Fruit fly (Drosophila melanogaster): Measurements from ENCODE around the gene cv.

The cv gene

DNA sequence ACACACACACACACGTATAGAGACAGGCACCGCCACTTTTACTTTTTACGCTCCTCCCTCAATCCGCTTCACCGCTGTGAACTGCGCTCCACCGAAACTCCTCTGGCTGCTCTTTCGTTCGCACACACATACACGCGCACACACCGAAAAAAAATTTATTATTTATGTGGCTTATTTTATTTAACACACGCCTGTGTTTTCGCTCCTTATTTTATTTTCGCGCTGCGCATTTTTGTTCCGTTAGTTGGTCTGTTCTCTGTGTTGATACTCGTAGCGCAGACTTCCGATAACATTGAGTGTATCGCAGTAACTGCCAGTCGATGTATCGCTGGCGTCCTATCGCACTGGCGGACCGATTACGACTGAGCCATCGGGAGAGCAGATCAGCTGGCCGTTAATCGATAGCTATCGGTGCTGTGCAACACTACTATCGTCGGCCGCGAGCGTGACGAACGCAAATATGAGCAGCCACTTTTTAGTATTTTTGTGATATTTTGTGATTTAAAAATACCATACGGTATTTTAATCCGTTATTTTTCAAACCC is 47.9 kb downstream of the cv start, which contains the start of gene Snx27 (continued):
- TF ChIP-seq pnt (GFP tag; optimal IDR thresholded peaks at IDR 0.05) (no peak), pzg (GFP tag; optimal IDR thresholded peaks at IDR 0.05) (peak; percentile 99), CG12744 (GFP tag; optimal IDR thresholded peaks at IDR 0.05) (peak; percentile 9), Atf-2 (GFP tag; optimal IDR thresholded peaks at IDR 0.05) (peak; percentile 10), CG4854 (GFP tag; optimal IDR thresholded peaks at IDR 0.05) (no peak), Mrtf (GFP tag; IDR thresholded peaks at IDR 0.05) (no peak), cg (GFP tag; optimal IDR thresholded peaks at IDR 0.05) (peak; percentile 70), Oaz (GFP tag; IDR thresholded peaks at IDR 0.05) (no peak), Hr3 (GFP tag; optimal IDR thresholded peaks at IDR 0.05) (peak; percentile 48), Bgb (GFP tag; IDR thresholded peaks at IDR 0.05; ENCODE audit: partially characterized antibody) (peak; percentile 100), C15 (GFP tag; IDR thresholded peaks at IDR 0.05) (no peak), gro (GFP tag; optimal IDR thresholded peaks at IDR 0.05) (peak; percentile 83), stwl (tag; optimal IDR thresholded peaks at IDR 0.05) (peak; percentile 71), CG9437 (GFP tag; optimal IDR thresholded peaks at IDR 0.05) (no peak), eyg (GFP tag; optimal IDR thresholded peaks at IDR 0.05) (peak; percentile 30), CG7556 (GFP tag; optimal IDR thresholded peaks at IDR 0.05) (peak; percentile 9), sim (GFP tag; IDR thresholded peaks at IDR 0.05) (no peak), otp (GFP tag; IDR thresholded peaks at IDR 0.05) (peak; percentile 9; the same call in 1 of the 3 replicates), Blimp-1 (GFP tag; optimal IDR thresholded peaks at IDR 0.05) (peak; percentile 93), CG8290 (GFP tag; optimal IDR thresholded peaks at IDR 0.05) (peak; percentile 38), CG8290 (tag; optimal IDR thresholded peaks at IDR 0.05) (peak in 1 of 2 experiments; percentile 87), Drgx (GFP tag; IDR thresholded peaks at IDR 0.05) (no peak), CG13287 (GFP tag; IDR thresholded peaks at IDR 0.05; ENCODE audit: partially characterized antibody) (peak; percentile 100), Optix (GFP tag; IDR thresholded peaks at IDR 0.05) (no peak), CG2116 (GFP tag; optimal IDR thresholded peaks at IDR 0.05) (peak; percentile 93), al (GFP tag; IDR thresholded peaks at IDR 0.05) (no peak), Hr78 (GFP tag; optimal IDR thresholded peaks at IDR 0.05) (no peak), cad (GFP tag; optimal IDR thresholded peaks at IDR 0.05) (no peak), HLH3B (GFP tag; IDR thresholded peaks at IDR 0.05) (peak; percentile 34; the same call in 1 of the 2 replicates), Adf1 (GFP tag; IDR thresholded peaks at IDR 0.05) (0 out of 2 replicates have a peak, but pooled peaks have one; percentile 5), CG17385 (GFP tag; optimal IDR thresholded peaks at IDR 0.05) (peak; percentile 17), dpn (GFP tag; optimal IDR thresholded peaks at IDR 0.05) (peak; percentile 32 to 68), sima (GFP tag; optimal IDR thresholded peaks at IDR 0.05) (no peak), ERR (GFP tag; optimal IDR thresholded peaks at IDR 0.05) (peak; percentile 53), CG32767 (GFP tag; IDR thresholded peaks at IDR 0.05) (no peak), CG6854 (GFP tag; optimal IDR thresholded peaks at IDR 0.05) (peak; percentile 46), CG4360 (GFP tag; IDR thresholded peaks at IDR 0.05) (no peak), gt (GFP tag; IDR thresholded peaks at IDR 0.05) (no peak), CG30403 (GFP tag; optimal IDR thresholded peaks at IDR 0.05) (peak; percentile 53), CG5953 (GFP tag; IDR thresholded peaks at IDR 0.05) (no peak), ci (GFP tag; IDR thresholded peaks at IDR 0.05) (peak; percentile 70), CG10462 (GFP tag; optimal IDR thresholded peaks at IDR 0.05) (no peak), Kr (GFP tag; optimal IDR thresholded peaks at IDR 0.05) (no peak), CG8765 (GFP tag; IDR thresholded peaks at IDR 0.05) (no peak), Fer2 (tag; optimal IDR thresholded peaks at IDR 0.05) (no peak), CG6175 (GFP tag; IDR thresholded peaks at IDR 0.05) (peak; percentile 48; the same call in 1 of the 3 replicates), lab (GFP tag; optimal IDR thresholded peaks at IDR 0.05) (peak; percentile 50), CG7372 (GFP tag; IDR thresholded peaks at IDR 0.05) (no peak), trh (GFP tag; optimal IDR thresholded peaks at IDR 0.05) (no peak), CG4404 (GFP tag; IDR thresholded peaks at IDR 0.05) (peak; percentile 20; the same call in 1 of the 2 replicates), CG10209 (GFP tag; optimal IDR thresholded peaks at IDR 0.05) (peak; percentile 7), CG14050 (GFP tag; IDR thresholded peaks at IDR 0.05) (no peak)
